Worm (Caenorhabditis elegans) whole organism, L3 larva: ENCODE data around the gene T28A11.13.

Experiments
- R02D3.7 ChIP-seq: fragments of 150-350 bp; optimal IDR thresholded peaks from 2 replicates; lab custom pipeline; 2014; ENCODE audit warnings: missing biosample characterization, missing genetic modification characterization
- aly-2 ChIP-seq: fragments of 150-350 bp; optimal IDR thresholded peaks from 2 replicates; lab custom pipeline; 2014; ENCODE audit warnings: missing biosample characterization, missing genetic modification characterization
- ceh-82 ChIP-seq: fragments of 150-350 bp; optimal IDR thresholded peaks from 2 replicates; lab custom pipeline; 2014; ENCODE audit warnings: missing biosample characterization, missing genetic modification characterization
- egl-27 ChIP-seq: sonication (generic microtip); optimal IDR thresholded peaks from 4 replicates; lab custom pipeline; 2017; ENCODE audit warnings: missing biosample characterization, missing genetic modification reagents, missing genetic modification characterization
- fkh-2 ChIP-seq: fragments of 150-350 bp; optimal IDR thresholded peaks from 2 replicates; lab custom pipeline; 2014; ENCODE audit warnings: missing biosample characterization, missing genetic modification reagents, missing genetic modification characterization
- fos-1 ChIP-seq: fragments of 150-350 bp; optimal IDR thresholded peaks from 2 replicates; lab custom pipeline; 2014; ENCODE audit warnings: missing biosample characterization, missing genetic modification characterization
- jun-1 ChIP-seq: fragments of 150-350 bp; optimal IDR thresholded peaks from 2 replicates; lab custom pipeline; 2014; ENCODE audit warnings: missing biosample characterization, missing genetic modification reagents, missing genetic modification characterization
- nhr-237 ChIP-seq: fragments of 150-350 bp; optimal IDR thresholded peaks from 2 replicates; lab custom pipeline; 2014; ENCODE audit warnings: missing biosample characterization, missing genetic modification characterization
- nhr-25 ChIP-seq: sonication (generic microtip); optimal IDR thresholded peaks from 2 replicates; lab custom pipeline; 2017; ENCODE audit warnings: missing biosample characterization, missing genetic modification characterization
- pha-4 ChIP-seq: fragments of 150-350 bp; optimal IDR thresholded peaks from 2 replicates; lab custom pipeline; 2014; ENCODE audit warnings: missing biosample characterization, missing genetic modification reagents, missing genetic modification characterization
- zag-1 ChIP-seq: fragments of 150-350 bp; optimal IDR thresholded peaks from 2 replicates; lab custom pipeline; 2014; ENCODE audit warnings: missing biosample characterization, missing genetic modification characterization

DNA sequence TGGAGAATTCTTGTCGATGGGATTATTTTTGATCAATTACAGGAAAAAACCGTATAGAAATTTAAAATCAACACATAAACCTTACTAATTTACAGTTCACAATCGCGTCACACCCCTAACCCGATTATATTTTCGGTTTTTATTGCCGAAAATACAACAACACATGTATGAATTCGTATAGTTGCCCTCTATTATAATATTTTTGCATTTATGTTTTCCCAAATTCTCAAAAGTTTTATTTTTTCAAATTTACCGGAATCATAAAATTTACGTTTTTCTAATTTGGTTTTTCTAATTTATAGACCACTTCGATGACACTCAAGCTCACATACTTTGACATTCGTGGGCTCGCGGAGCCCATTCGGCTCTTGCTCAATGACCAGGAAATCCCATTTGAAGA, 7.1 kb downstream of the T28A11.13 start, which contains the start of gene gst-23:
- TF ChIP-seq R02D3.7 (no peak), fkh-2 (tag; lab: Kevin White, UChicago) (no peak), fos-1 (tag; lab: Kevin White, UChicago) (no peak), nhr-237 (tag; lab: Kevin White, UChicago) (no peak), nhr-25 (tag; lab: Kevin White, UChicago) (no peak), jun-1 (tag; lab: Kevin White, UChicago) (no peak), aly-2 (tag; lab: Kevin White, UChicago) (no peak), zag-1 (tag; lab: Kevin White, UChicago) (no peak), ceh-82 (tag; lab: Kevin White, UChicago) (no peak), pha-4 (tag; lab: Kevin White, UChicago) (no peak), egl-27 (no peak)
